Fruit fly (Drosophila melanogaster) whole organism, larva: ENCODE data around the gene Pfdn2.

Source experiments
- noc ChIP-seq: fragments of 200-800 bp; sonication (Bioruptor generic); optimal IDR thresholded peaks from 3 replicates; lab custom pipeline; 2019; ENCODE audit warnings: missing biosample characterization, mild to moderate bottlenecking, missing genetic modification characterization, moderate library complexity

Pfdn2 gene

DNA sequence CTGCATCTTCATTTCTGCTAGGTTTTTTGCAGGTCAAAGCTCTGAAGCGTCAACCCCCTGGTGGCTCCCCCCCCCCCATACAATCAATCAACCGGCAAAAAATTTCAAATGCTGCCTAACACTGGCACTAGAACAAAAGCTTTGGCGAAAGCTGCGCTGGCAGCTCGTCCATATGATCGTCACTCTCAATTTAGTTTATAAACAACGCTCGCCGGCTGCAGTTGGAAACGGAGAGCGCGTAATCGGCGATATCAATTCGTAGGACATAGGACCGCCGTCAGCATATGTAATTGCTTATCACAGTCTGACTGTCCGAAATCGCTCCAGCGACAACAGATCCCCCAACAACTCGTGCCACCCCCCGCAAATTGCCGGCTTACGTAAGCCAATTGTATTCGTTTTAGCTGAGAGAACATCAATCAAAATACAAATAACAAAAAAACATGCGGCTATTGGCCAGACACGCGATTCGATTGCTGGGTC is 3.8 kb downstream of the Pfdn2 start, which contains the start of gene Mocs1:
Gene Mocs1 (plus strand): TSS at position 155 of the 483 bp plus-strand sequence.
- TF ChIP-seq noc (tag; lab: Kevin White, UChicago), result peak; percentile 67

DNA sequence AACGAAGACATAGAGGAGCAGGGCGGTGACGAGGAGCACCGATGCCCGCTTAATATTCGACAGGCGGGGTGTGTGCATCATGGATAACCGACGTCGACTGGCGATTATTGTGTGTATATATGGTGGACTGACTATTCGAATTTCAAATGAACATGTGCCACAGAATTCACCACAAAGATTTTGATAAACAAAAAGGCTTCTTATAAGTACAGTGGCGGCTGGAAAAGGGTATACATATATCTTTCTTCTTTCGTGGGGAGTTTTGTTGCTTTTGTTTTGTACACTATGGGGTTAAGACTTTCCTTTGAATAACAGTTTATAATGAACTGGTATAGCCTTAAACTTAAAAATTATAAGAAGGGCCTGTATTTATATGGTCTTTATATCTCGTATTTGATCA is 4.4 kb downstream of the Pfdn2 start, which contains the start of gene CG6310:
Gene CG6310 (minus strand): TSS at position 101 of the 400 bp plus-strand sequence.
- no peak for TF ChIP-seq noc (tag; lab: Kevin White, UChicago)

DNA sequence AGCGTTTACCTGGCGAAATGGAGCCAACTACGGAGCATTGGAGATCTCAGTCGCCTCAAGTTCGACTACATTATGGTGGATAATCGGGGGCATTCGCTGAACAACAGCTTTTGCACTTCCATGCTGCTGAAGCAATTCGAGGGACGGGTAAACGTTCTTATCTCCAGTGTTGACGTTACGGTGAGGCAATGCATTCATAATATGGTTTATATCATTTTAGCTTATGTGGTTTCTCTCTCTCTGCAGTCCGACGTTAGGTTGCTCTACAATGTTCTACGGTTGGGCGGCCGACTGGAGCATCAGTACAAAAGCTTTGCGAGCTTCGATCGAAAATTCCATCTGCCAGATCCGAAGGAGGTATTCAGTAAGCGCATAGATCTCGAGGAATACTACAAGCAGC is 8.3 kb downstream of the Pfdn2 start:
- TF ChIP-seq noc (tag; lab: Kevin White, UChicago), result no peak

DNA sequence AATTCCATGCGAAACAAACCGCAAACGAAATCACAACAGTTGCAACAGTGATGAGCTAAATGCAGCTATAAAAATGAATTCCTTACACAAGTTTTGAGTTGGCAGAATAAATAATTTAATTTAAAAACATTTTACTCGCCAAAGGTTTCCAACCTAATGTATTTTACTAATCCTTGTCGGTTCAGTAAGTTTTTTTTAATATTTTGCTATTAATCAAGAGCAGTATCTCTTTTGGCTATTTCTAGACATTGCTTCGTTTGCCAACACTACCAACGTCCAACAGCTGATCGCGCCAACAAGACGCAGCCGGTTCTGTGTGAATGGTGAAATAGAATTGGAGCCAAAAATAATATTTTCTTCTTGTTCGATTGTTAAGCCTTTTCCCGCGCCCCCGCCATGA is 9.5 kb downstream of the Pfdn2 start, which contains the start of the genes CG32075, CG45101 and SuUR:
Gene CG32075 (minus strand): TSS at position 253 of the 400 bp plus-strand sequence.
Gene CG45101 (plus strand): TSS at position 303 of the 400 bp plus-strand sequence.
Gene SuUR (plus strand): TSS at position 303 of the 400 bp plus-strand sequence.
- peak; percentile 79 for TF ChIP-seq noc (tag; lab: Kevin White, UChicago)

DNA sequence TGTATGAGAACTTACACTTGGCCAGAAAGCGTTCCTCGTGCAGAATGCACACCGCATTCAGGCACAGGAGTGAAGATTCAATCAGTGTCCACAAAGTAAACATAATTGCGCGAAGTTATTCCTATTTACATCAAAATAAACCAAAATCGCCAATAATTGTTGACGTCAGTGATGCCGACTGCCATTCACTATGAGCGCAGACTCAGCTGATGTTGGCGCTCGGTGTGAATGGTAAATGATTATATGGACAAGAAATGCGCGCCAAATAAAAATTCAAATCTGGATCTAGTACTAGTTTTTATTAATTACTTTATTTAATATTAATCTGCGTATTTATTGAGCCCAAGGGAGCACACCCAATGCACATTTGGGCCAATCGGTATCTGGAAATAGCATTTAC is 11.7 kb downstream of the Pfdn2 start, which contains the start of gene CG32069:
Gene CG32069 (minus strand): TSS at position 174 of the 400 bp plus-strand sequence.
- TF ChIP-seq noc (tag; lab: Kevin White, UChicago), result no peak

DNA sequence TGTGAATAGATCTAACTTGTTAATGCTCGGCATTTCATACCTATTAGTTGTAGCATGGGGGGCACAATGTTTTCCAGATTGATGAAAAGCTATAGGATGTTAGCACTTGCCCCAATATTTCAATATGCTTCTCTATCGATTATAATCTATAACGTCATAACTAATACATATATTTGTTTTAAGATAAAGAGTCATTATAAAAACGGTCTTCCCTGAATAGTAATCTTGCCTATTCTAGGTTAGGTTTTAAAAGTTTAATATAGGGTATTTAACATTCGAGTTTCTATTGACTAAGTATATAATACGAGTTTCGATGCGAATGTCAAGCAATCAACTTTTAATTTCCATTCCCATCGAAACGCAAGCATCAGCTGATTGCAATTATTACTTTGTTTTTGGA is 13.0 kb downstream of the Pfdn2 start, which contains the start of the genes CG6321 and Blos2:
Gene CG6321 (minus strand): TSS at position 25 of the 400 bp plus-strand sequence.
Gene Blos2 (plus strand): TSS at position 372 of the 400 bp plus-strand sequence.
- peak; percentile 83 for TF ChIP-seq noc (tag; lab: Kevin White, UChicago)

DNA sequence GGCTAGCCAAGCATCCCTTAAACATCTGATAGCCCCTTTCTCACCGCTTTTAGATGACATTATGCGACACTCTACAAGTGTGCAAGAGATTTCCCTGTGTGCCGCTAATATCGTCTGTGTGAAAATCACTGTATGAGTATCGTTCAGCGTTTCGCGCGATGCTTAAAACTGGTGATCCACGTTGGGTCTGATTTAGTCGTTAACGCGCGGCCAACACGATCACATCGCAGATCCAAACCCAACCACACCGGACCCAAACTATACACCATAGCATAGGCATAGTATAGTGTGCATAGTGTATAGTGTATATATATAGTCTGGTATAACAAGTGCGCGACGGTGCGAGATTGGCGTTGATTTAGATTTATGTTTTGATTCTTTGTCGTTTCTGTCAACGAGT is 20.3 kb downstream of the Pfdn2 start, which contains the start of gene CG7888:
Gene CG7888 (plus strand): TSS at position 193 of the 400 bp plus-strand sequence.
- TF ChIP-seq noc (tag; lab: Kevin White, UChicago), result no peak

DNA sequence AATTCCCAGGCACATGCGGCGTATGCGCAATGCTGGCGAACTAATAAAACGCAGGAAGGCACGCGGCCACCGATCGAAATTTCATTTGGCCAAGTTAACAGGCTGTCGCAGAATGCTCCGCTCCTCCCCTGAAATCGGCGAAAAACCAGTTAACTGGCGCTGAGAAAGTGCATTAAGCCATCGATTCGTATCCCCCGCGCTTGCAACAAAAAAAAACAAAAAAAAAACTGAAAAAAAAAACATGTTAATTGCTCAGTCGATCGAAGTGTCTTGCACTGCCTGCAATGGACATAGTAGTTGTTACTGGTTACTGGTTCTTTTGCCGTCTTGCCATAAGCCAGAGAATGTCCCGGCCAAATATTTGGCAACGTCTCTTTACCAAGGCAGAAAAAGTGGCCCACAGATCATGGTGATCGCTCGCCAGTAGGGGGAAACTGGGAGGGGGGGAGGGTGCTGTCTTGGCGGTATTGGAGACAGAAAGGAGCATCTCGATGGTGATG is 21.4 kb downstream of the Pfdn2 start:
- TF ChIP-seq noc (tag; lab: Kevin White, UChicago), result no peak

DNA sequence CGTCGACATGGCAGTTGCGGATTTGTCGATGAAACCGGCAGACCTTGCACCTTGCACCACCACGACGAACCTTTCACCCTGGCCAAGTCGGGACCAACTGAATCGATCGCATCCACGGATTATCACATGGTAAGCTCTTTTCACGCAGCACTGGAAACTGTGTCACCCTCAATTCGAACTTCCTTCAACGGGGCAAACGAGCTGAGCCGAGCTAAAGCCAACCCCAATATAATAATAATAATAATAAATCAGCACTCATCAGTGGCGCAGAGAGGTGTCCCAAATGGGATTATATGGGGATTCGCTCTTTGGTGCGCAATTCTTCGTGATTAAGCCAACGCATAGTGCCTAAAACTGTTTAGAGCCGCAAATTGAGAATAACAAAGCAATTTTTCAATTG is 22.9 kb downstream of the Pfdn2 start, which contains the start of gene CG43693:
Gene CG43693 (minus strand): TSS at position 101 of the 400 bp plus-strand sequence.
- no peak for TF ChIP-seq noc (tag; lab: Kevin White, UChicago)

DNA sequence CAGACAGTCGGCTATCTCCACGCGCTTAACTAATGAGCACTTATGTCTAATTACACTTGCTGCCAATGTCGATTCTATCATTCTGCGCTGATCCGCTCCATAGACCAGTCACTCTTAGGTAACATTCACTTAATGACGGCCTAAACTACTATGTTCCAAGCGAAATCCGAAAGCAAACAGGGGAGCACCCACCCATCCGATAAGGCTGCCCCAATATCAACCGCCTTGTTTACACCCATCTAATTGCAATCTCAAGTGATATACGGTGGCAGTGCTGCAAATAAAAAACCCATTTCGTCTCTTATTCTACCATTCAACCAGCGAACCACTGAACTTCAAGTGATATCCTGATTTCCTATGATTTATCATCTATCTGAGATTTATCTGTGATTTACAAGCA is 24.8 kb downstream of the Pfdn2 start:
- TF ChIP-seq noc (tag; lab: Kevin White, UChicago), result peak; percentile 26

DNA sequence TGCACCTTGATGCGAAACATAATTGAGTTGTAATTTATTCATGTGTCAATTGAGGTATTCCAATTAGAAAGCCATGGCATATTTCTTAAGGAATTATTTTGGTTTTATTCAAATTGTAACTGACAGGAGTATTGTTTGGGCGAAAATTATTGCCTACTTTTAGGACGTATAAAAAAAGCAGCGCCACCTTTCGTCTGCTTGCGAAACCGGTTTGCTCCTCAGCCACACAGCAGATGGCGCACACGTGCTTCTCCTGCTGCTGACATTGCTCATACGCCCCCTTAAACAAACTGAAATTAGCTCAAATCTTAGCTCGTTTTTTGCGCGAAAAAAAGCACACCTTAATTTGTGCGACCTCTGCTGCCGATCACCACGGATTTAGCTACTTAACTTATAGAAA is 26.3 kb downstream of the Pfdn2 start:
- no peak for TF ChIP-seq noc (tag; lab: Kevin White, UChicago)

DNA sequence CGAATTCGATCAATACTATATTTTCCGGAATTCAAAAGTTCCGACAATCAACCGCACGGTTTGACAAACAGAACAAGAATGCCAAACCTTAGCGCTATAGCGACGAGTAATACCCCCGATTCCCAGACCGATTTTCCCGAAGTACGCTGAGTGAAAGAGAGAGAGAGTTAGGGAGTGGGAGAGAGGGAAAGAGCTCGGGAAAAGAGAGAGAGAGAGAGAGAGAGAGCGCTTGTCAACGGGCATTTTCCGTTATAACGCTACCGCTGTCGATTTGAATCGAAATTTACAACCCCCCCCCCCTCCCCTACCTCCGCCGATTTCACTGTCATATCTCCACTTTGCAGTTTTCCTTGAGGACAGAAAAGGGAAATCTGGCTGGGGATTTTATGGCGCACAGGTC is 27.6 kb downstream of the Pfdn2 start:
- TF ChIP-seq noc (tag; lab: Kevin White, UChicago), result no peak

DNA sequence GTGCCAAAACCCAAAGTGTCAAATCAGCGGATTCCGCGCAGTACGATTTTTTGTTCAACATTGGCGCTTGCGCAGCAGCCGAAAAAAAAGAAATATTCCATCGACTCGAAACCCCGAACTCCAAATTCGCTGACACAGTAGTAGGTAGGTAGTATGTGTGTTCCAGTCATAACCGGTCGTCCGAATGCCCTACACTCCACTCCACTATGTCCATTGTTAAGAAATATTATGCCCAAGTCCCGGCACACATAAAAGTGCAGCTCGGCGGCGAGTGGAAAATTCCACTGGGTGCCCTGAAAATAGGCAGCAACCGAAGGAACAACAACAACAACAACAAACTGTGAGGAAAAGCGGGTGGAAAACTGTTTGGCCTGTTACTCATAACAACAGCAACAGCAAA is 29.2 kb downstream of the Pfdn2 start:
- TF ChIP-seq noc (tag; lab: Kevin White, UChicago), result no peak

DNA sequence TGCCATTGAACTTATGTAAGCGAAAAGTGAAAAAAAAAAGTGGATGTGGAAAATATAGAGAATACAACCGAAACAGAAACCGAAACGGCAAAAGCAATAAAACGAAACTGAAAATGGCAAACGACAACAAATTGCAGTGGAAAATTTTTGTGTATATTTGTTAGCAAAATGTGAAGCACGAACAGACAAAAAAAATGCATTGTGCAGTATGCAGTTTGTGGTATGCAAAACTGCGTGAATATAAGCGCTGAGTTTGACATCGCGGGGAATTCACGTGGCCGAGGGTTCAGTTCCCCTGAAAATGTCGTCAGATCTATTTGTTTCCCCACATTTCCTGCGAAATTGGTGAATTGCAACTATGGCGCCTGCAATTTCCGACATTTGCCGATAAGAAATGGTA is 30.5 kb downstream of the Pfdn2 start:
- no peak for TF ChIP-seq noc (tag; lab: Kevin White, UChicago)

DNA sequence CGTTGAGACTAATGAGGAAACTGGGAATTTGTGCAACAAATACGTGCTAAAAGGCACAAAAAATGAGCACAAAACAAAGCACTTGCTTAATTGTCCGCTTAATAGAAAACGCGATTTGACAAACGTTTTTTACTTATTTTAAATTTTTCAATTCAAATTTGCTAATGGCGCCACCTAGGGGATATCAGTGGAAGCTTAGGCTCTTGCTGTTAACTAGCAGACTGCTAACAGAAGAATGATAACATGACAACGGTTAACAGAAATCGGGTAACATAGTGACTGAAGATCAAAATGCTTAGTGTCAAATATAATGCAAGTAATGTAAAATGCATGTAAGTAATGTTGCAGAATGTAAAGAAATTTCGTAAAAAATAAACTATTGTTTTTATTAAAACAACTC is 33.0 kb downstream of the Pfdn2 start:
- no peak for TF ChIP-seq noc (tag; lab: Kevin White, UChicago)

DNA sequence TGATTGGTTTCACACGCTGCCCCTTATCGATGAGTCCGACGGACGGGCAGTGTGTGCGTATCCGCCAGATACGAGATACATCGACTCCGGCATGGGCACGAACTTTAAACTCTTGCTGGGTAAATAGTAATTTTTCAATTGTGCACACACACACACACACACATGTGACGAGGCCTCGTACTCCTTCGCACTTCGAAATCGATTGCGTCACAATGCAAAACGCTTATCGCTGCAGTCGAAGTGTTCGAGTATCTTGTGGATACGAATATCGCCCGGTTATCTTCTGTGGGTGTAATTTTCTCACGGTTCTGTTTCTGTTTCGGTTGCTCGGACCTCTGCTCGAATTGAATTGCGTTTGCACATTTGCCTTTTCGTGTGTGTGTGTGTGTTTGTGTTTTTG is 39.1 kb downstream of the Pfdn2 start:
- TF ChIP-seq noc (tag; lab: Kevin White, UChicago), result no peak
